Fruit fly (Drosophila melanogaster) whole organism, embryonic: ENCODE results near the gene CG1971.

Experiments
- Antp ChIP-seq: fragments of 200-800 bp; sonication (Bioruptor generic); optimal IDR thresholded peaks from 3 replicates; lab custom pipeline; 2016; ENCODE audit warnings: missing biosample characterization, missing genetic modification characterization
- Atf-2 ChIP-seq: fragments of 200-800 bp; sonication (Bioruptor generic); optimal IDR thresholded peaks from 2 replicates; lab custom pipeline; 2016; ENCODE audit warnings: missing biosample characterization, missing genetic modification characterization
- Atf6 ChIP-seq: fragments of 200-800 bp; sonication (Bioruptor generic); IDR thresholded peaks from 2 replicates; pipeline ENCODE4 v1.3.6; 2022; ENCODE audit warnings: missing biosample characterization, missing genetic modification characterization
- Bdp1 ChIP-seq: fragments of 200-800 bp; sonication (Bioruptor generic); optimal IDR thresholded peaks from 3 replicates; lab custom pipeline; 2016; ENCODE audit warnings: missing biosample characterization, missing genetic modification characterization
- BtbVII ChIP-seq: fragments of 200-800 bp; sonication (Bioruptor generic); optimal IDR thresholded peaks from 3 replicates; lab custom pipeline; 2017; ENCODE audit warnings: missing biosample characterization, mild to moderate bottlenecking, missing genetic modification characterization
- CG11696 ChIP-seq: fragments of 200-800 bp; sonication (Bioruptor generic); IDR thresholded peaks from 2 replicates; pipeline ENCODE4 v1.3.6; 2022; ENCODE audit warnings: missing biosample characterization, missing genetic modification characterization
- CG12219 ChIP-seq: fragments of 200-800 bp; sonication (Bioruptor generic); optimal IDR thresholded peaks from 3 replicates; lab custom pipeline; 2018; ENCODE audit warnings: missing biosample characterization, mild to moderate bottlenecking, missing genetic modification characterization
- CG12236 ChIP-seq: fragments of 200-800 bp; sonication (Bioruptor generic); optimal IDR thresholded peaks from 2 replicates; lab custom pipeline; 2016; ENCODE audit warnings: missing biosample characterization, missing genetic modification characterization
- CG12391 ChIP-seq: fragments of 200-800 bp; sonication (Bioruptor generic); optimal IDR thresholded peaks from 3 replicates; lab custom pipeline; 2018; ENCODE audit warnings: missing biosample characterization, mild to moderate bottlenecking, missing genetic modification characterization, moderate library complexity
- CG13123 ChIP-seq: fragments of 200-800 bp; sonication (Bioruptor generic); optimal IDR thresholded peaks from 2 replicates; lab custom pipeline; 2016; ENCODE audit warnings: missing biosample characterization, missing genetic modification characterization
- CG13296 ChIP-seq: fragments of 200-800 bp; sonication (Bioruptor generic); optimal IDR thresholded peaks from 3 replicates; lab custom pipeline; 2018; ENCODE audit warnings: missing biosample characterization, mild to moderate bottlenecking, missing genetic modification characterization
- CG13894 ChIP-seq: fragments of 200-800 bp; sonication (Bioruptor generic); optimal IDR thresholded peaks from 3 replicates; lab custom pipeline; 2018; ENCODE audit warnings: missing biosample characterization, mild to moderate bottlenecking, missing genetic modification characterization, moderate library complexity
- CG15696 ChIP-seq: fragments of 200-800 bp; sonication (Bioruptor generic); optimal IDR thresholded peaks from 2 replicates; lab custom pipeline; 2019; ENCODE audit warnings: missing biosample characterization, mild to moderate bottlenecking, missing genetic modification characterization, moderate library complexity
- CG2202 ChIP-seq: fragments of 200-800 bp; sonication (Bioruptor generic); optimal IDR thresholded peaks from 2 replicates; lab custom pipeline; 2018; ENCODE audit warnings: missing biosample characterization, mild to moderate bottlenecking, missing genetic modification characterization
- CG2712 ChIP-seq: fragments of 200-800 bp; optimal IDR thresholded peaks from 3 replicates; lab custom pipeline; 2019; ENCODE audit warnings: missing biosample characterization, mild to moderate bottlenecking, missing genetic modification characterization, moderate library complexity
- CG2889 ChIP-seq: fragments of 200-800 bp; sonication (Bioruptor generic); IDR thresholded peaks from 3 replicates; pipeline ENCODE4 v1.3.6; 2022; ENCODE audit warnings: missing biosample characterization, missing genetic modification characterization
- CG30020 ChIP-seq: fragments of 200-800 bp; optimal IDR thresholded peaks from 2 replicates; lab custom pipeline; 2019; ENCODE audit warnings: missing biosample characterization, mild to moderate bottlenecking, missing genetic modification characterization, moderate library complexity
- CG3163 ChIP-seq: fragments of 200-800 bp; sonication (Bioruptor generic); optimal IDR thresholded peaks from 3 replicates; lab custom pipeline; 2016; ENCODE audit warnings: missing biosample characterization, missing genetic modification characterization
- CG3281 ChIP-seq: fragments of 200-800 bp; sonication (Bioruptor generic); optimal IDR thresholded peaks from 3 replicates; lab custom pipeline; 2017; ENCODE audit warnings: missing biosample characterization, mild to moderate bottlenecking, missing genetic modification characterization
- CG4328 ChIP-seq: fragments of 200-800 bp; sonication (Bioruptor generic); optimal IDR thresholded peaks from 3 replicates; lab custom pipeline; 2017; ENCODE audit warnings: missing biosample characterization, missing genetic modification reagents, missing genetic modification characterization
- CG6175 ChIP-seq: fragments of 200-800 bp; sonication (Bioruptor generic); IDR thresholded peaks from 3 replicates; pipeline ENCODE4 v1.3.6; 2022; ENCODE audit warnings: missing biosample characterization, missing genetic modification characterization
- CG6854 ChIP-seq: fragments of 200-800 bp; sonication (Bioruptor generic); optimal IDR thresholded peaks from 3 replicates; lab custom pipeline; 2017; ENCODE audit warnings: missing biosample characterization, mild to moderate bottlenecking, missing genetic modification characterization
- CG7839 ChIP-seq: fragments of 200-800 bp; sonication (Bioruptor generic); optimal IDR thresholded peaks from 3 replicates; lab custom pipeline; 2018; ENCODE audit warnings: missing biosample characterization, mild to moderate bottlenecking, missing genetic modification characterization, moderate library complexity
- CG8944 ChIP-seq: fragments of 200-800 bp; sonication (Bioruptor generic); optimal IDR thresholded peaks from 3 replicates; lab custom pipeline; 2016; ENCODE audit warnings: missing biosample characterization, missing genetic modification characterization
- CG9727 ChIP-seq: fragments of 200-800 bp; sonication (Bioruptor generic); optimal IDR thresholded peaks from 3 replicates; lab custom pipeline; 2017; ENCODE audit warnings: missing biosample characterization, mild to moderate bottlenecking, missing genetic modification characterization
- CG9876 ChIP-seq: fragments of 200-800 bp; sonication (Bioruptor generic); optimal IDR thresholded peaks from 2 replicates; lab custom pipeline; 2016; ENCODE audit warnings: missing biosample characterization, missing genetic modification characterization
- CrebB ChIP-seq: fragments of 200-800 bp; sonication (Bioruptor generic); optimal IDR thresholded peaks from 3 replicates; lab custom pipeline; 2018; ENCODE audit warnings: missing biosample characterization, mild to moderate bottlenecking, missing genetic modification characterization
- D19B ChIP-seq: fragments of 200-800 bp; sonication (Bioruptor generic); optimal IDR thresholded peaks from 2 replicates; lab custom pipeline; 2017; ENCODE audit warnings: missing biosample characterization, mild to moderate bottlenecking, missing genetic modification characterization
- E2f1 ChIP-seq: fragments of 200-800 bp; sonication (Bioruptor generic); IDR thresholded peaks from 2 replicates; pipeline ENCODE4 v1.3.6; 2022; ENCODE audit warnings: missing biosample characterization, missing genetic modification characterization
- HLH3B ChIP-seq: fragments of 200-800 bp; sonication (Bioruptor generic); IDR thresholded peaks from 2 replicates; pipeline ENCODE4 v1.3.6; 2022; ENCODE audit warnings: missing biosample characterization, missing genetic modification characterization
- Hey ChIP-seq: fragments of 200-800 bp; sonication (Bioruptor generic); optimal IDR thresholded peaks from 3 replicates; lab custom pipeline; 2018; ENCODE audit warnings: missing biosample characterization, mild to moderate bottlenecking, missing genetic modification characterization
- HmgD ChIP-seq: fragments of 200-800 bp; sonication (Bioruptor generic); optimal IDR thresholded peaks from 3 replicates; lab custom pipeline; 2016; ENCODE audit warnings: missing biosample characterization, missing genetic modification characterization
- Hsf ChIP-seq: fragments of 200-800 bp; sonication (Bioruptor generic); optimal IDR thresholded peaks from 3 replicates; lab custom pipeline; 2016; ENCODE audit warnings: missing biosample characterization, missing genetic modification characterization
- Nf-YC ChIP-seq: fragments of 200-800 bp; optimal IDR thresholded peaks from 3 replicates; lab custom pipeline; 2019; ENCODE audit warnings: missing biosample characterization, mild to moderate bottlenecking, missing genetic modification characterization, moderate library complexity
- NfI ChIP-seq: fragments of 200-800 bp; sonication (Bioruptor generic); optimal IDR thresholded peaks from 3 replicates; lab custom pipeline; 2018; ENCODE audit warnings: missing biosample characterization, mild to moderate bottlenecking, missing genetic modification characterization, moderate library complexity
- Oaz ChIP-seq: fragments of 200-800 bp; sonication (Bioruptor generic); IDR thresholded peaks from 2 replicates; pipeline ENCODE4 v1.3.6; 2022; ENCODE audit warnings: missing biosample characterization, missing genetic modification characterization
- Opbp ChIP-seq: fragments of 200-800 bp; sonication (Bioruptor generic); IDR thresholded peaks from 3 replicates; pipeline ENCODE4 v1.3.6; 2022; ENCODE audit warnings: missing biosample characterization, missing genetic modification characterization; ENCODE audit not compliant: partially characterized antibody
- Stat92E ChIP-seq, 3 experiments: fragments of >200 bp in 2 of 3; fragments of 200-800 bp in 1 of 3; sonication (Bioruptor generic) in 1 of 3; optimal IDR thresholded peaks; 2 replicates each; lab custom pipeline; 2017 to 2019; ENCODE audit warnings: missing biosample characterization in 3 of 3, missing genetic modification characterization in 3 of 3, mild to moderate bottlenecking in 1 of 3, moderate library complexity in 1 of 3
- bcd ChIP-seq: fragments of 200-800 bp; sonication (Bioruptor generic); optimal IDR thresholded peaks from 2 replicates; lab custom pipeline; 2017; ENCODE audit warnings: missing biosample characterization, mild to moderate bottlenecking, missing genetic modification characterization
- esg ChIP-seq: fragments of 200-800 bp; sonication (Bioruptor generic); conservative IDR thresholded peaks from 2 replicates; pipeline ENCODE4 v1.3.6; 2022; ENCODE audit warnings: missing biosample characterization, missing genetic modification characterization
- fd3F ChIP-seq: fragments of 200-800 bp; sonication (Bioruptor generic); optimal IDR thresholded peaks from 2 replicates; lab custom pipeline; 2018; ENCODE audit warnings: missing biosample characterization, mild to moderate bottlenecking, missing genetic modification characterization, moderate library complexity
- gce ChIP-seq: fragments of 200-800 bp; sonication (Bioruptor generic); IDR thresholded peaks from 3 replicates; pipeline ENCODE4 v1.3.6; 2022; ENCODE audit warnings: missing biosample characterization, missing genetic modification characterization
- gro ChIP-seq: fragments of 200-800 bp; sonication (Bioruptor generic); optimal IDR thresholded peaks from 2 replicates; lab custom pipeline; 2016; ENCODE audit warnings: missing biosample characterization, missing genetic modification characterization
- jigr1 ChIP-seq: fragments of 200-800 bp; sonication (Bioruptor generic); IDR thresholded peaks from 3 replicates; pipeline ENCODE4 v1.3.6; 2022; ENCODE audit warnings: missing biosample characterization, missing genetic modification characterization
- lmd ChIP-seq: fragments of 200-800 bp; sonication (Bioruptor generic); IDR thresholded peaks from 2 replicates; pipeline ENCODE4 v1.3.6; 2022; ENCODE audit warnings: missing biosample characterization, missing genetic modification characterization
- nmo ChIP-seq: fragments of 200-800 bp; sonication (Bioruptor generic); optimal IDR thresholded peaks from 2 replicates; lab custom pipeline; 2018; ENCODE audit warnings: missing biosample characterization, mild to moderate bottlenecking, missing genetic modification characterization, moderate library complexity
- pros ChIP-seq: fragments of 200-800 bp; sonication (Bioruptor generic); optimal IDR thresholded peaks from 3 replicates; lab custom pipeline; 2019; ENCODE audit warnings: missing biosample characterization, mild to moderate bottlenecking, missing genetic modification characterization, moderate library complexity
- slbo ChIP-seq: fragments of 200-800 bp; sonication (Bioruptor generic); IDR thresholded peaks from 2 replicates; pipeline ENCODE4 v1.3.6; 2022; ENCODE audit warnings: missing biosample characterization, missing genetic modification characterization
- unc-4 ChIP-seq: fragments of 200-800 bp; sonication (Bioruptor generic); IDR thresholded peaks from 2 replicates; pipeline ENCODE4 v1.3.6; 2022; ENCODE audit warnings: missing biosample characterization, missing genetic modification characterization; ENCODE audit not compliant: partially characterized antibody
- unpg ChIP-seq: fragments of 200-800 bp; sonication (Bioruptor generic); optimal IDR thresholded peaks from 3 replicates; lab custom pipeline; 2018; ENCODE audit warnings: missing biosample characterization, mild to moderate bottlenecking, missing genetic modification characterization, moderate library complexity
- zfh1 ChIP-seq: fragments of 200-800 bp; sonication (Bioruptor generic); IDR thresholded peaks from 3 replicates; pipeline ENCODE4 v1.3.6; 2022; ENCODE audit warnings: missing biosample characterization, missing genetic modification characterization

The CG1971 gene

dm6 chr3R:31810073-31810530 is 4.8 kb downstream of the CG1971 start, which contains the start of gene Rift (continued):
- TF ChIP-seq unc-4, result peak; percentile 49; the same call in 1 of the 2 replicates
- TF ChIP-seq D19B (GFP tag; lab: Kevin White, UChicago), result no peak
- no peak for TF ChIP-seq HmgD (GFP tag; lab: Kevin White, UChicago)
- TF ChIP-seq nmo (GFP tag; lab: Kevin White, UChicago), result peak; percentile 28
- TF ChIP-seq CG30020 (tag; lab: Kevin White, UChicago), result no peak
- TF ChIP-seq CG9727, result no peak
- TF ChIP-seq CG2889 (GFP tag; lab: Robert Waterston, UW), result no peak
- no peak; the same call in 2 of the 3 replicates for TF ChIP-seq gce
- TF ChIP-seq Atf-2, result no peak
- TF ChIP-seq Nf-YC, result peak; percentile 26
- no peak for TF ChIP-seq CrebB (tag; lab: Kevin White, UChicago)
- no peak for TF ChIP-seq CG6854 (GFP tag; lab: Kevin White, UChicago)
- TF ChIP-seq CG12391, result peak; percentile 55
- TF ChIP-seq CG9876 (GFP tag; lab: Kevin White, UChicago), result no peak
- peak; percentile 45 for TF ChIP-seq CG3281 (GFP tag; lab: Kevin White, UChicago)
- TF ChIP-seq CG7839 (tag; lab: Kevin White, UChicago), result peak; percentile 23
- TF ChIP-seq Opbp (GFP tag; lab: Robert Waterston, UW), result no peak
- TF ChIP-seq jigr1 (GFP tag; lab: Robert Waterston, UW), result no peak
- peak; percentile 31 for TF ChIP-seq Antp (GFP tag; lab: Kevin White, UChicago)
- TF ChIP-seq CG2712, result peak; percentile 65
- no peak for TF ChIP-seq CG11696 (GFP tag; lab: Robert Waterston, UW)
- TF ChIP-seq HLH3B (GFP tag; lab: Robert Waterston, UW), result peak; percentile 17; the same call in 1 of the 2 replicates
- peak; percentile 42 for TF ChIP-seq Hsf (GFP tag; lab: Kevin White, UChicago)
- TF ChIP-seq fd3F (GFP tag; lab: Kevin White, UChicago), result peak; percentile 36
- peak; percentile 7 for TF ChIP-seq CG12219 (GFP tag; lab: Kevin White, UChicago)
- no peak for TF ChIP-seq CG15696 (tag; lab: Kevin White, UChicago)
- no peak for TF ChIP-seq esg (GFP tag; lab: Robert Waterston, UW)
- TF ChIP-seq NfI, result peak; percentile 63
- TF ChIP-seq CG8944 (GFP tag; lab: Kevin White, UChicago), result no peak
- TF ChIP-seq CG4328, result no peak
- peak; percentile 96 for TF ChIP-seq CG3163
- TF ChIP-seq bcd (GFP tag; lab: Kevin White, UChicago), result no peak
- TF ChIP-seq slbo (GFP tag; lab: Robert Waterston, UW), result peak; percentile 64
- TF ChIP-seq zfh1 (GFP tag; lab: Robert Waterston, UW), result peak; percentile 54; the same call in 1 of the 3 replicates
- TF ChIP-seq Atf6 (GFP tag; lab: Robert Waterston, UW), result peak; percentile 60
- peak; percentile 32 for TF ChIP-seq unpg
- TF ChIP-seq Hey (tag; lab: Kevin White, UChicago), result no peak
- no peak for TF ChIP-seq gro (GFP tag; lab: Kevin White, UChicago)
- no peak for TF ChIP-seq CG6175 (GFP tag; lab: Robert Waterston, UW)
- no peak for TF ChIP-seq CG13123
- TF ChIP-seq CG13296, result peak; percentile 24
- no peak for TF ChIP-seq E2f1 (GFP tag; lab: Robert Waterston, UW)
- TF ChIP-seq Oaz (GFP tag; lab: Robert Waterston, UW), result 0 out of 2 replicates have a peak, but pooled peaks have one; percentile 20
- no peak for TF ChIP-seq CG2202 (tag; lab: Kevin White, UChicago)
- TF ChIP-seq Bdp1 (GFP tag; lab: Kevin White, UChicago), result no peak
- no peak for TF ChIP-seq pros (GFP tag; lab: Kevin White, UChicago)
- TF ChIP-seq CG13894 (tag; lab: Kevin White, UChicago), result no peak
- no peak for TF ChIP-seq BtbVII (GFP tag; lab: Kevin White, UChicago)
- no peak for TF ChIP-seq CG12236 (GFP tag; lab: Kevin White, UChicago)
- TF ChIP-seq lmd (GFP tag; lab: Robert Waterston, UW), result peak; percentile 36; the same call in 1 of the 2 replicates
- no peak for TF ChIP-seq Stat92E (GFP tag; optimal IDR thresholded peaks at IDR 0.05; lab: Kevin White, UChicago)
